Worm (Caenorhabditis elegans) whole organism, late embryonic: Measurements from ENCODE around the gene F47B7.2.
A peak's percentile ranks its signal among the peaks of the same experiment; 100 is the strongest.

Source experiments
- C38D4.7 ChIP-seq: fragments of 200-800 bp; sonication (Bioruptor generic); optimal IDR thresholded peaks from 2 replicates; lab custom pipeline; 2018; ENCODE audit warnings: mild to moderate bottlenecking, missing genetic modification characterization, moderate library complexity, missing compliant biosample characterization
- K02D7.2 ChIP-seq: sonication (generic microtip); optimal IDR thresholded peaks from 2 replicates; lab custom pipeline; 2017; ENCODE audit warnings: mild to moderate bottlenecking, missing genetic modification characterization, missing compliant biosample characterization
- K09A11.1 ChIP-seq: sonication (generic microtip); optimal IDR thresholded peaks from 2 replicates; lab custom pipeline; 2017; ENCODE audit warnings: antibody characterized with exemption, mild to moderate bottlenecking, missing genetic modification characterization, missing compliant biosample characterization; ENCODE audit not compliant: insufficient read depth
- T23F11.4 ChIP-seq: fragments of 200-800 bp; sonication (Bioruptor generic); optimal IDR thresholded peaks from 2 replicates; lab custom pipeline; 2018; ENCODE audit warnings: mild to moderate bottlenecking, missing genetic modification characterization, missing compliant biosample characterization
- ahr-1 ChIP-seq: sonication (generic microtip); optimal IDR thresholded peaks from 2 replicates; lab custom pipeline; 2016; ENCODE audit warnings: missing genetic modification characterization, missing compliant biosample characterization
- ceh-19 ChIP-seq: fragments of 200-800 bp; sonication (Bioruptor generic); optimal IDR thresholded peaks from 2 replicates; lab custom pipeline; 2018; ENCODE audit warnings: mild to moderate bottlenecking, missing genetic modification characterization, missing compliant biosample characterization
- ceh-30 ChIP-seq: fragments of 150-350 bp; optimal IDR thresholded peaks from 2 replicates; lab custom pipeline; 2014; ENCODE audit warnings: missing biosample characterization, missing genetic modification characterization
- ceh-31 ChIP-seq: sonication (generic microtip); optimal IDR thresholded peaks from 2 replicates; lab custom pipeline; 2016; ENCODE audit warnings: missing genetic modification characterization, missing compliant biosample characterization
- ceh-34 ChIP-seq: sonication (generic microtip); optimal IDR thresholded peaks from 2 replicates; lab custom pipeline; 2016; ENCODE audit warnings: mild to moderate bottlenecking, missing genetic modification characterization, missing compliant biosample characterization
- ceh-48 ChIP-seq: sonication (generic microtip); optimal IDR thresholded peaks from 2 replicates; lab custom pipeline; 2016; ENCODE audit warnings: missing genetic modification characterization, inconsistent platforms, missing compliant biosample characterization
- ceh-6 ChIP-seq: fragments of 200-800 bp; sonication (Bioruptor generic); optimal IDR thresholded peaks from 2 replicates; lab custom pipeline; 2018; ENCODE audit warnings: mild to moderate bottlenecking, missing genetic modification characterization, missing compliant biosample characterization
- ceh-9 ChIP-seq: sonication (generic microtip); optimal IDR thresholded peaks from 2 replicates; lab custom pipeline; 2016; ENCODE audit warnings: mild to moderate bottlenecking, missing genetic modification characterization, inconsistent platforms, missing compliant biosample characterization
- che-1 ChIP-seq: sonication (generic microtip); optimal IDR thresholded peaks from 2 replicates; lab custom pipeline; 2016; ENCODE audit warnings: mild to moderate bottlenecking, missing genetic modification characterization, missing compliant biosample characterization
- elt-4 ChIP-seq: sonication (generic microtip); optimal IDR thresholded peaks from 2 replicates; lab custom pipeline; 2016; ENCODE audit warnings: missing genetic modification characterization, missing compliant biosample characterization
- hlh-15 ChIP-seq: sonication (generic microtip); optimal IDR thresholded peaks from 2 replicates; lab custom pipeline; 2016; ENCODE audit warnings: missing genetic modification characterization, missing compliant biosample characterization
- hlh-30 ChIP-seq: sonication (generic microtip); optimal IDR thresholded peaks from 2 replicates; lab custom pipeline; 2017; ENCODE audit warnings: antibody characterized with exemption, missing genetic modification characterization, missing compliant biosample characterization; ENCODE audit not compliant: insufficient read depth
- hlh-8 ChIP-seq: sonication (generic microtip); optimal IDR thresholded peaks from 2 replicates; lab custom pipeline; 2016; ENCODE audit warnings: missing genotype, missing genetic modification characterization, missing compliant biosample characterization
- lin-11 ChIP-seq: fragments of 200-800 bp; sonication (Bioruptor generic); optimal IDR thresholded peaks from 2 replicates; lab custom pipeline; 2018; ENCODE audit warnings: mild to moderate bottlenecking, missing genetic modification characterization, missing compliant biosample characterization
- mec-3 ChIP-seq: sonication (generic microtip); optimal IDR thresholded peaks from 2 replicates; lab custom pipeline; 2016; ENCODE audit warnings: borderline replicate concordance, missing genetic modification characterization, missing compliant biosample characterization
- nfya-1 ChIP-seq: sonication (generic microtip); optimal IDR thresholded peaks from 2 replicates; lab custom pipeline; 2017; ENCODE audit warnings: missing genetic modification characterization, mild to moderate bottlenecking, missing compliant biosample characterization, antibody characterized with exemption, moderate library complexity
- nhr-11 ChIP-seq: fragments of 150-350 bp; optimal IDR thresholded peaks from 2 replicates; lab custom pipeline; 2014; ENCODE audit warnings: missing biosample characterization, missing genetic modification characterization
- nhr-232 ChIP-seq: sonication (generic microtip); optimal IDR thresholded peaks from 2 replicates; lab custom pipeline; 2016; ENCODE audit warnings: missing genetic modification characterization, missing compliant biosample characterization
- pat-9 ChIP-seq: fragments of 200-800 bp; sonication (Bioruptor generic); optimal IDR thresholded peaks from 2 replicates; lab custom pipeline; 2018; ENCODE audit warnings: mild to moderate bottlenecking, missing genetic modification characterization, moderate library complexity, missing compliant biosample characterization
- pha-4 ChIP-seq: fragments of 150-350 bp; optimal IDR thresholded peaks from 2 replicates; lab custom pipeline; 2018; ENCODE audit warnings: missing biosample characterization, missing genetic modification reagents, missing genetic modification characterization
- ref-2 ChIP-seq: sonication (generic microtip); optimal IDR thresholded peaks from 2 replicates; lab custom pipeline; 2016; ENCODE audit warnings: missing genetic modification characterization, missing compliant biosample characterization
- rnt-1 ChIP-seq: sonication (generic microtip); optimal IDR thresholded peaks from 2 replicates; lab custom pipeline; 2016; ENCODE audit warnings: missing genetic modification characterization, missing compliant biosample characterization
- sdc-2 ChIP-seq: sonication (generic microtip); optimal IDR thresholded peaks from 2 replicates; lab custom pipeline; 2016; ENCODE audit warnings: missing genotype, missing genetic modification characterization, missing compliant biosample characterization
- sox-2 ChIP-seq: fragments of 200-800 bp; sonication (Bioruptor generic); IDR thresholded peaks from 2 replicates; pipeline ENCODE4 v1.3.6; 2022; ENCODE audit warnings: missing genetic modification reagents, missing genetic modification characterization, missing compliant biosample characterization
- sox-4 ChIP-seq: sonication (generic microtip); optimal IDR thresholded peaks from 2 replicates; lab custom pipeline; 2017; ENCODE audit warnings: mild to moderate bottlenecking, missing genetic modification characterization, inconsistent platforms, missing compliant biosample characterization
- syd-9 ChIP-seq: sonication (generic microtip); optimal IDR thresholded peaks from 2 replicates; lab custom pipeline; 2016; ENCODE audit warnings: mild to moderate bottlenecking, missing genetic modification characterization, moderate library complexity, missing compliant biosample characterization
- tbx-2 ChIP-seq: sonication (generic microtip); optimal IDR thresholded peaks from 2 replicates; lab custom pipeline; 2016; ENCODE audit warnings: missing genetic modification characterization, missing compliant biosample characterization
- ttx-3 ChIP-seq: sonication (generic microtip); optimal IDR thresholded peaks from 2 replicates; lab custom pipeline; 2016; ENCODE audit warnings: missing genetic modification reagents, missing genetic modification characterization, missing compliant biosample characterization
- unc-3 ChIP-seq, 2 experiments: fragments of 200-800 bp in 1 of 2; sonication (Bioruptor generic) in 1 of 2; sonication (generic microtip) in 1 of 2; conservative IDR thresholded peaks in 1 of 2; optimal IDR thresholded peaks in 1 of 2; 2 replicates each; pipeline versions ENCODE4 v1.3.6 to Lab custom; 2016 to 2022; ENCODE audit warnings: missing compliant biosample characterization in 2 of 2, missing genetic modification characterization in 2 of 2, missing genetic modification reagents in 1 of 2
- unc-42 ChIP-seq: sonication (generic microtip); optimal IDR thresholded peaks from 2 replicates; lab custom pipeline; 2016; ENCODE audit warnings: missing genotype, missing genetic modification characterization, missing compliant biosample characterization
- unc-55 ChIP-seq: sonication (generic microtip); optimal IDR thresholded peaks from 2 replicates; lab custom pipeline; 2017; ENCODE audit warnings: missing biosample characterization, missing genetic modification reagents, missing genetic modification characterization
- zip-5 ChIP-seq: sonication (generic microtip); optimal IDR thresholded peaks from 2 replicates; lab custom pipeline; 2016; ENCODE audit warnings: missing genetic modification characterization, missing compliant biosample characterization

F47B7.2 gene

DNA sequence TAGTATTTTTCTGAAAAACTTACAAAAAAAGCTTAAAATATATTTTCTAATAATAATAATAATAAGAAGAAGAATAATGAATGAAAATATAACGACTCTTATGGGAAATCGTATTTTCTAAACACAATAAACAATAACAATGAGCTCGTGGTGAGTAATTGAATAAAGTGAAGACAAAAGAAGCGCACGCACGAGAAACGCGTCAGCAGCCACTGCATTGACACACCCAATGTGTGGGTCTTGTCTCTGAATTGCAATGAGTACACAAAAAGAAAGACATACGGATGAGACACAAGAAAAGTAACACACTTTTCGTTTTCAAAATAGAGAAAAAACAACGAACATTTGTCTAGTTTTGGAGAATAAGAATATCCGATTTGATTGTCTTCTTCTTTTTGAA, 30.8 kb downstream of the F47B7.2 start, which contains the start of gene F35A5.8:
Gene F35A5.8, minus strand, starts transcription at position 151 of the 400 bp plus-strand sequence.
- TF ChIP-seq C38D4.7 (GFP tag; lab: Kevin White, UChicago): no peak
- peak; percentile 66 for TF ChIP-seq sox-2
- peak; percentile 37 for TF ChIP-seq sox-4 (tag; lab: Kevin White, UChicago)
- TF ChIP-seq ttx-3 (tag; lab: Kevin White, UChicago): peak; percentile 10
- peak; percentile 47 for TF ChIP-seq tbx-2 (tag; lab: Kevin White, UChicago)
- no peak for TF ChIP-seq syd-9 (tag; lab: Kevin White, UChicago)
- peak; percentile 50 for TF ChIP-seq nfya-1 (tag; lab: Kevin White, UChicago)
- no peak for TF ChIP-seq che-1 (tag; lab: Kevin White, UChicago)
- peak; percentile 22 for TF ChIP-seq zip-5 (tag; lab: Kevin White, UChicago)
- peak; percentile 45 for TF ChIP-seq unc-55
- TF ChIP-seq unc-3 (GFP tag; conservative IDR thresholded peaks at IDR 0.05; lab: Robert Waterston, UW): no peak
- peak; percentile 16 for TF ChIP-seq unc-3 (tag; optimal IDR thresholded peaks at IDR 0.05; lab: Kevin White, UChicago)
- peak; percentile 94 for TF ChIP-seq unc-42 (tag; lab: Kevin White, UChicago)
- TF ChIP-seq ceh-31 (tag; lab: Kevin White, UChicago): peak; percentile 46
- TF ChIP-seq rnt-1: peak; percentile 2

DNA sequence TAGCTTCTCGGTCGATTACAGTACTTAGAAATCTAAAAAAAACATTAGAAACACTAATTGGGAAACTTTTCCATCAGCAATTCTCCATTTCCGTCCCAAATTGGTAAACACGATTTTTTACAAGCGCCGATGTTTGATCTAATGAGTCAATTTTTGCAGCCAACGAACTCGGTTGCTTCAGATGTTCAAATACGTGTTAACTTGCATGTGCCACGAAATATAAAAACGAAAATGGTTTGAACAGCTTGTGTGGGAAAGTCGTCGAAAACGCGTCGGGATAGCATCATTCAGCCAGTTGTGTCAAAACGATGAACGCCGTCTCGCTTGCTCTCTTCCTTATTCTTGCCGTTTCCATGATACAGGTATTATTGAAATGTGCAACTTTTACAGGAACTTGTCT, 32.3 kb downstream of the F47B7.2 start, which contains the start of gene F35A5.2:
Gene F35A5.2, plus strand, starts transcription at position 301 of the 400 bp plus-strand sequence.
- TF ChIP-seq che-1 (tag; lab: Kevin White, UChicago) (no peak), K02D7.2 (tag; lab: Kevin White, UChicago) (no peak), ref-2 (no peak), ceh-30 (tag; lab: Kevin White, UChicago) (no peak), rnt-1 (no peak), pha-4 (tag; lab: Kevin White, UChicago) (no peak), lin-11 (tag; lab: Kevin White, UChicago) (no peak), K09A11.1 (tag; lab: Kevin White, UChicago) (no peak), sdc-2 (tag; lab: Kevin White, UChicago) (no peak), hlh-30 (tag; lab: Kevin White, UChicago) (no peak)

DNA sequence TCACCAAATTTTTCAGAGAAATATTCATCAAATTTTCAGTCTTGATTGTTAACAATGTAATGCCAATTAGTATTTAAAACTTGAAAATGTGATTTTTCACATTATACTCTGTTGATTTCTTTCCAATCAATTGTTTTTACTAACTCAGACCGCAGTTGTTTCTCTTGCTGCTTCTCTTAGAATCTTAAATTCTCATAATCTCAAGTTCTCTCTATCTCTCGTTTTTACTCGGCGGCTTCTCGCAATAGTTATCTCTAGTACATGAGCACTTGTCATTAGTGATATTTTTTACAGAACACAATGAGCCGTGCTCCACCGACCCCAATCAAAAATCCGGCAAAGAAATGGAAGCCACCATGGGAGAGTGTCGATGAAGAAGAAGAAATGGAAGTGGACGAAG, 34.6 kb downstream of the F47B7.2 start, which contains the start of gene F35A5.1:
Gene F35A5.1, plus strand, starts transcription at position 301 of the 400 bp plus-strand sequence.
- no peak for TF ChIP-seq sox-2
- no peak for TF ChIP-seq ceh-19 (GFP tag; lab: Kevin White, UChicago)
- TF ChIP-seq hlh-15 (tag; lab: Kevin White, UChicago): no peak
- no peak for TF ChIP-seq nhr-11 (tag; lab: Kevin White, UChicago)
- no peak for TF ChIP-seq ceh-9 (tag; lab: Kevin White, UChicago)
- TF ChIP-seq ceh-48 (tag; lab: Kevin White, UChicago): no peak

DNA sequence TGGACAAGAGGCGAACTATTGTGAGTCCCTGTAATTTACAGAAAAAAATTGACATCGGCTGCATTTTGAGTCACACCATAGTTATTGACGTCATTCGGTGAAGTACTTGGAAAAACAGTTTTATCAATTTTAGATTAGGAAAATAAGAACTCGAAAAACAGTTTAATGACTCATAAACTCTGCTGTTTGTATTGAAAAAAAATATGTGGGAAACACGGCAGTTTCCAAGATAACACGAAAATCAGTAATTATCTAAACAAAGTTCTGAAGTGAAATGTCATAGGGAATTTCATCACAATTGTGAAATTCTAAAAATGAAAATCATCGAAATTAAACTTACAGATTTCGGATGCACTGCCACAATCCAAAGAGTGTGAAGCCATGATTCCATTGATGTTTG, 42.3 kb downstream of the F47B7.2 start:
- TF ChIP-seq pat-9 (tag; lab: Kevin White, UChicago) (no peak), ceh-34 (tag; lab: Kevin White, UChicago) (no peak), ahr-1 (tag; lab: Kevin White, UChicago) (no peak), sdc-2 (tag; lab: Kevin White, UChicago) (no peak), hlh-8 (tag; lab: Kevin White, UChicago) (no peak), mec-3 (tag; lab: Kevin White, UChicago) (no peak), unc-42 (tag; lab: Kevin White, UChicago) (no peak), T23F11.4 (GFP tag; lab: Kevin White, UChicago) (no peak), ceh-6 (GFP tag; lab: Kevin White, UChicago) (no peak), elt-4 (tag; lab: Kevin White, UChicago) (no peak), nhr-232 (no peak)
